Worm (Caenorhabditis elegans) whole organism, midembryonic: ENCODE measurements around the gene C50F4.4.

Experiments used
- cog-1 ChIP-seq: sonication (generic microtip); optimal IDR thresholded peaks from 2 replicates; lab custom pipeline; 2016; ENCODE audit warnings: missing genetic modification characterization, missing compliant biosample characterization
- klf-2 ChIP-seq: fragments of 200-800 bp; sonication (Bioruptor generic); conservative IDR thresholded peaks from 2 replicates; pipeline ENCODE4 v1.3.6; 2022; ENCODE audit warnings: missing genetic modification reagents, missing genetic modification characterization, missing compliant biosample characterization
- med-1 ChIP-seq: sonication (generic microtip); optimal IDR thresholded peaks from 2 replicates; lab custom pipeline; 2017; ENCODE audit warnings: missing genetic modification characterization, mild to moderate bottlenecking, missing compliant biosample characterization, antibody characterized with exemption, missing genetic modification reagents; ENCODE audit not compliant: insufficient read depth
- ref-1 ChIP-seq: fragments of 200-800 bp; sonication (Bioruptor generic); conservative IDR thresholded peaks from 2 replicates; pipeline ENCODE4 v1.3.6; 2022; ENCODE audit warnings: missing genetic modification reagents, missing genetic modification characterization, missing compliant biosample characterization

DNA sequence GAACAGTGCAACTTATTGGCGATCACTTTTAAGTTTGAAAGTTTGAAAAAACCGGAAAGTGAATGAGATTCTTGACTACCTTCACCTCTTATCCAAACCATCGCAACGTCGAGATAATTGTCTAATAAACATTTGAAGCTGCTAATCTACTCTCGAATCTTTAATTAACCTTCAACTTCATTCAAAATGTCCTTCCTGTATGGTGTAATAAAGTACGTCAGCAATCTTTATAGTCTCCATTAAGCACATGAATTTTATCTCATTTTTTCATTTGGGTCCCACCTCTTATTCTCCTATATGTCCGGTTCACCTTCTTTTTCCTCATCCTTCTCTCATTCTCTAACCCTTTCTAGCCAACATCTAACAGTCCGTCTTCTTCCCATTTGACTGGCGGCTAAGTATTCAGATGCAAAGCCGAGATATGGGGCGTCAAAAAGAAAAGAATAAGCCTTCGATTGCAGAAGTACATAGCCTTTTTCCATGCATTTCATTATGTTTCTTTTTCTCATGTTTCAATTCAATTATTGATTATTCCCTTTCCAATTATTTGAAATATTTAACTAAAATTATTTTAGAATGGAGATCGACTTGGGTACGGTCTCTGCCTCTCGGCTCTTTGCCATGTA, 35.6 kb upstream of the C50F4.4 start, which contains the start of gene swt-5:
- TF ChIP-seq cog-1 (tag; lab: Kevin White, UChicago), result no peak
- no peak for TF ChIP-seq klf-2 (GFP tag; lab: Robert Waterston, UW)
- TF ChIP-seq med-1 (GFP tag; lab: Kevin White, UChicago), result no peak
- TF ChIP-seq ref-1 (GFP tag; lab: Robert Waterston, UW), result no peak
